Worm (Caenorhabditis elegans): ENCODE results near the gene T19D12.5.

T19D12.5 gene

DNA sequence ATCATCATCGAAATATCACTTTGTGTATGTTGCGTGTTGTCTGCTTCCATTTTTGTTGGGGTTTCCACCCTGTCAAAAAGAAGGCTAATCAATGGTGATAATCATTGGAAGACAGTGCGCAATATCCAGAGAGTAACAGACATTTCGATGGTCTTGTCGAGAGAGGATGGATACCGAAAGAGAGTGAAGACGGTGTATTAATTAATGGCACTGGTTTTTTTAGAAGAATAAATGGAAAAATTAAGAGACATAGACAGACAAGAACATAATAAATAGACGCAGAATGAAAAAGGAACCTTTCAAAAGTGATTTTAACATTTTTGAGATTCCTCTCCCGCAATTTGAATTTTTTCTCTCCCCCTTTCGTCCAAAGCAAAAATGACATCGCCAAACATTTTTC, 17.0 kb downstream of the T19D12.5 start:
- TF ChIP-seq mef-2 (tag; optimal IDR thresholded peaks at IDR 0.05) (no peak), xbp-1 (tag; optimal IDR thresholded peaks at IDR 0.05) (no peak), sup-37 (GFP tag; optimal IDR thresholded peaks at IDR 0.05) (no peak), mep-1 (tag; optimal IDR thresholded peaks at IDR 0.05) (no peak), fkh-4 (tag; optimal IDR thresholded peaks at IDR 0.05; ENCODE audit: borderline replicate concordance) (no peak), snpc-4 (tag; optimal IDR thresholded peaks at IDR 0.05) (no peak), lin-14 (GFP tag; optimal IDR thresholded peaks at IDR 0.05) (peak; percentile 30), ets-5 (GFP tag; IDR thresholded peaks at IDR 0.05) (no peak), nhr-12 (tag; optimal IDR thresholded peaks at IDR 0.05) (no peak), swsn-7 (tag; optimal IDR thresholded peaks at IDR 0.05) (no peak), ztf-4 (tag; optimal IDR thresholded peaks at IDR 0.05) (no peak), tlp-1 (tag; optimal IDR thresholded peaks at IDR 0.05) (no peak), nhr-19 (GFP tag; conservative IDR thresholded peaks at IDR 0.05) (no peak), nhr-28 (tag; optimal IDR thresholded peaks at IDR 0.05) (no peak), jun-1 (tag; optimal IDR thresholded peaks at IDR 0.05) (no peak), dsc-1 (tag; optimal IDR thresholded peaks at IDR 0.05) (no peak), C16A3.4 (tag; optimal IDR thresholded peaks at IDR 0.05) (no peak), irx-1 (tag; optimal IDR thresholded peaks at IDR 0.05) (no peak), ama-1 (optimal IDR thresholded peaks at IDR 0.05) (no peak), nhr-76 (tag; optimal IDR thresholded peaks at IDR 0.05) (no peak), elt-2 (tag; optimal IDR thresholded peaks at IDR 0.05) (no peak), nhr-77 (tag; optimal IDR thresholded peaks at IDR 0.05) (no peak), ces-1 (GFP tag; optimal IDR thresholded peaks at IDR 0.05) (no peak), C04F5.9 (tag; optimal IDR thresholded peaks at IDR 0.05) (no peak), aly-2 (tag; optimal IDR thresholded peaks at IDR 0.05) (no peak), elt-3 (tag; optimal IDR thresholded peaks at IDR 0.05) (peak in 3 of 6 experiments; percentile 21 to 79 (median 24)), efl-1 (optimal IDR thresholded peaks at IDR 0.05) (no peak), efl-1 (GFP tag; optimal IDR thresholded peaks at IDR 0.05 in 1 of 2) (no peak), rnt-1 (tag; optimal IDR thresholded peaks at IDR 0.05) (no peak), mdl-1 (tag; optimal IDR thresholded peaks at IDR 0.05) (no peak), grh-1 (GFP tag; IDR thresholded peaks at IDR 0.05) (no peak), unc-86 (tag; optimal IDR thresholded peaks at IDR 0.05) (no peak), egl-13 (tag; optimal IDR thresholded peaks at IDR 0.05) (no peak), fkh-8 (tag; optimal IDR thresholded peaks at IDR 0.05) (no peak), ceh-82 (tag; optimal IDR thresholded peaks at IDR 0.05) (no peak), unc-130 (tag; optimal IDR thresholded peaks at IDR 0.05) (no peak), ceh-8 (GFP tag; optimal IDR thresholded peaks at IDR 0.05) (no peak), nhr-20 (tag; optimal IDR thresholded peaks at IDR 0.05) (peak; percentile 5), nhr-237 (tag; optimal IDR thresholded peaks at IDR 0.05) (no peak), nhr-71 (tag; optimal IDR thresholded peaks at IDR 0.05) (peak; percentile 12), sox-4 (tag; optimal IDR thresholded peaks at IDR 0.05) (no peak), ceh-90 (tag; optimal IDR thresholded peaks at IDR 0.05) (no peak), nhr-47 (tag; optimal IDR thresholded peaks at IDR 0.05) (no peak), pag-3 (tag; optimal IDR thresholded peaks at IDR 0.05; ENCODE audit: borderline replicate concordance, insufficient read depth) (no peak), skn-1 (tag; optimal IDR thresholded peaks at IDR 0.05) (no peak), zip-4 (GFP tag; optimal IDR thresholded peaks at IDR 0.05) (no peak), sptf-1 (tag; optimal IDR thresholded peaks at IDR 0.05) (no peak), lin-39 (tag; optimal IDR thresholded peaks at IDR 0.05) (no peak), zag-1 (tag; optimal IDR thresholded peaks at IDR 0.05) (no peak), tbx-2 (tag; optimal IDR thresholded peaks at IDR 0.05) (no peak), fos-1 (tag; optimal IDR thresholded peaks at IDR 0.05) (no peak), ceh-88 (GFP tag; IDR thresholded peaks at IDR 0.05) (no peak), Y116A8C.19 (tag; optimal IDR thresholded peaks at IDR 0.05; ENCODE audit: borderline replicate concordance) (no peak), pqm-1 (tag; optimal IDR thresholded peaks at IDR 0.05) (no peak), lsy-2 (tag; optimal IDR thresholded peaks at IDR 0.05) (peak in 1 of 2 experiments; percentile 32), hpl-2 (GFP tag; optimal IDR thresholded peaks at IDR 0.05) (no peak)

All from whole organism, L1 larva.